Worm (Caenorhabditis elegans) whole organism, early embryonic: Measurements from ENCODE around the gene T28A8.6.

ENCODE experiments used
- B0310.2 ChIP-seq: sonication (generic microtip); optimal IDR thresholded peaks from 2 replicates; lab custom pipeline; 2016; ENCODE audit warnings: mild to moderate bottlenecking, missing genetic modification characterization, missing compliant biosample characterization
- F13C5.2 ChIP-seq: sonication (generic microtip); optimal IDR thresholded peaks from 2 replicates; lab custom pipeline; 2017; ENCODE audit warnings: mild to moderate bottlenecking, missing genetic modification characterization, inconsistent platforms, missing compliant biosample characterization
- aly-1 ChIP-seq: sonication (generic microtip); optimal IDR thresholded peaks from 2 replicates; lab custom pipeline; 2016; ENCODE audit warnings: missing genetic modification characterization, missing compliant biosample characterization
- ama-1 ChIP-seq: fragments of 150-350 bp; optimal IDR thresholded peaks from 2 replicates; lab custom pipeline; 2014
- ceh-13 ChIP-seq: fragments of 200-800 bp; sonication (Bioruptor generic); optimal IDR thresholded peaks from 2 replicates; lab custom pipeline; 2018; ENCODE audit warnings: mild to moderate bottlenecking, missing genetic modification characterization, missing compliant biosample characterization
- ceh-36 ChIP-seq: sonication (generic microtip); optimal IDR thresholded peaks from 2 replicates; lab custom pipeline; 2016; ENCODE audit warnings: missing genetic modification characterization, inconsistent platforms, missing compliant biosample characterization
- ets-7 ChIP-seq: sonication (generic microtip); optimal IDR thresholded peaks from 2 replicates; lab custom pipeline; 2016; ENCODE audit warnings: missing genotype, missing genetic modification characterization, missing compliant biosample characterization
- flt-1 ChIP-seq: fragments of 200-800 bp; sonication (Bioruptor generic); IDR thresholded peaks from 2 replicates; pipeline ENCODE4 v1.3.6; 2022; ENCODE audit warnings: missing genetic modification characterization, missing compliant biosample characterization
- hmbx-1 ChIP-seq: sonication (generic microtip); optimal IDR thresholded peaks from 2 replicates; lab custom pipeline; 2016; ENCODE audit warnings: mild to moderate bottlenecking, missing genetic modification characterization, missing compliant biosample characterization
- hmg-4 ChIP-seq: fragments of 200-800 bp; sonication (Bioruptor generic); optimal IDR thresholded peaks from 2 replicates; lab custom pipeline; 2018; ENCODE audit warnings: mild to moderate bottlenecking, missing genetic modification characterization, missing compliant biosample characterization
- hnd-1 ChIP-seq: sonication (generic microtip); optimal IDR thresholded peaks from 2 replicates; lab custom pipeline; 2016; ENCODE audit warnings: missing genetic modification characterization, missing compliant biosample characterization
- pes-1 ChIP-seq: fragments of 200-800 bp; sonication (Bioruptor generic); IDR thresholded peaks from 2 replicates; pipeline ENCODE4 v1.3.6; 2022; ENCODE audit warnings: missing genetic modification reagents, missing genetic modification characterization, missing compliant biosample characterization
- scrt-1 ChIP-seq: fragments of 200-800 bp; sonication (Bioruptor generic); IDR thresholded peaks from 2 replicates; pipeline ENCODE4 v1.3.6; 2022; ENCODE audit warnings: missing genetic modification characterization, missing compliant biosample characterization
- sea-1 ChIP-seq: fragments of 200-800 bp; sonication (Bioruptor generic); conservative IDR thresholded peaks from 2 replicates; pipeline ENCODE4 v1.3.6; 2022; ENCODE audit warnings: missing genetic modification characterization, missing compliant biosample characterization
- tbx-11 ChIP-seq: fragments of 200-800 bp; sonication (Bioruptor generic); IDR thresholded peaks from 2 replicates; pipeline ENCODE4 v1.3.6; 2022; ENCODE audit warnings: missing genetic modification characterization, missing compliant biosample characterization
- tbx-37 ChIP-seq: fragments of 200-800 bp; sonication (Bioruptor generic); conservative IDR thresholded peaks from 2 replicates; pipeline ENCODE4 v1.3.6; 2022; ENCODE audit warnings: missing genetic modification reagents, missing genetic modification characterization, missing compliant biosample characterization
- tra-4 ChIP-seq: sonication (generic microtip); optimal IDR thresholded peaks from 2 replicates; lab custom pipeline; 2017; ENCODE audit warnings: missing genetic modification characterization, missing compliant biosample characterization

T28A8.6 gene

DNA sequence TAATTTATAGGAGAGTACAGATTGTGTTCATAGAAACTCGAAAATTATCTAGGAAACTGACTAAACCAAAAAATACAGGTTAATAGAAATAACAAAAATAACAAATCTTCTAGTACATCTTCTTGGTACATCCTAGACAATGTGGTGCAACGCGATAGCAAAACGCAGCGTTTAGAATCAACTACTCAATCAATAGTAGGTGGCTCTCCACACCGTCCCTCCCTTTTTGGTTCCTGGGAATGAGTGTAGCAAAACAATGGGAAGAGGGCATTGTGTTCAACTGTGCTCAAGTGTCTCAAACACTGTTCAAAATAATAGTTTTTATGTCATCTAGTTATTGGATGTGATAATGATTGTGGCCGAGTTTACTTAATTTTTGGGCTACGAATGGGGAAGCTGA lies 22.3 kb upstream of the T28A8.6 start, which contains the start of gene T27E9.6:
TSS of gene T27E9.6 (minus strand) at position 101 of the 400 bp plus-strand sequence.
- TF ChIP-seq tra-4 (tag; lab: Kevin White, UChicago) (no peak), sea-1 (no peak), pes-1 (GFP tag; lab: Robert Waterston, UW) (no peak), ets-7 (tag; lab: Kevin White, UChicago) (no peak), tbx-11 (no peak)

ce11 chrIII:13484024-13484423 lies 15.0 kb upstream of the T28A8.6 start, which contains the start of gene acc-4:
Gene acc-4 (minus strand): TSS chrIII:13484124.
- TF ChIP-seq B0310.2 (tag; lab: Kevin White, UChicago): no peak
- no peak for TF ChIP-seq flt-1 (GFP tag; lab: Robert Waterston, UW)
- TF ChIP-seq sea-1: no peak
- TF ChIP-seq ama-1 (lab: Kevin White, UChicago): no peak
- no peak for TF ChIP-seq scrt-1 (GFP tag; lab: Robert Waterston, UW)
- TF ChIP-seq ets-7 (tag; lab: Kevin White, UChicago): no peak
- no peak for TF ChIP-seq F13C5.2
- no peak for TF ChIP-seq aly-1 (tag; lab: Kevin White, UChicago)
- TF ChIP-seq pes-1 (GFP tag; lab: Robert Waterston, UW): no peak
- no peak for TF ChIP-seq hmg-4 (GFP tag; lab: Kevin White, UChicago)
- no peak for TF ChIP-seq ceh-13 (GFP tag; lab: Kevin White, UChicago)
- TF ChIP-seq tra-4 (tag; lab: Kevin White, UChicago): no peak
- TF ChIP-seq tbx-11: no peak
- no peak for TF ChIP-seq hmbx-1 (tag; lab: Kevin White, UChicago)
- TF ChIP-seq hnd-1 (tag; lab: Kevin White, UChicago): no peak
- TF ChIP-seq tbx-37: no peak
- TF ChIP-seq ceh-36: no peak

- TF ChIP-seq flt-1 (GFP tag; lab: Robert Waterston, UW) (no peak), B0310.2 (tag; lab: Kevin White, UChicago) (no peak), F13C5.2 (no peak), hmg-4 (GFP tag; lab: Kevin White, UChicago) (no peak), aly-1 (tag; lab: Kevin White, UChicago) (no peak), hnd-1 (tag; lab: Kevin White, UChicago) (no peak), hmbx-1 (tag; lab: Kevin White, UChicago) (no peak), tbx-37 (no peak), pes-1 (GFP tag; lab: Robert Waterston, UW) (no peak), tra-4 (tag; lab: Kevin White, UChicago) (no peak), sea-1 (no peak), ets-7 (tag; lab: Kevin White, UChicago) (no peak), ama-1 (lab: Kevin White, UChicago) (no peak), ceh-13 (GFP tag; lab: Kevin White, UChicago) (no peak)
These were observed 6.6 kb upstream of the T28A8.6 start, which contains the start of gene twk-40 for ce11 chrIII:13492377-13492776. Gene twk-40 (minus strand): TSS chrIII:13492477.

DNA sequence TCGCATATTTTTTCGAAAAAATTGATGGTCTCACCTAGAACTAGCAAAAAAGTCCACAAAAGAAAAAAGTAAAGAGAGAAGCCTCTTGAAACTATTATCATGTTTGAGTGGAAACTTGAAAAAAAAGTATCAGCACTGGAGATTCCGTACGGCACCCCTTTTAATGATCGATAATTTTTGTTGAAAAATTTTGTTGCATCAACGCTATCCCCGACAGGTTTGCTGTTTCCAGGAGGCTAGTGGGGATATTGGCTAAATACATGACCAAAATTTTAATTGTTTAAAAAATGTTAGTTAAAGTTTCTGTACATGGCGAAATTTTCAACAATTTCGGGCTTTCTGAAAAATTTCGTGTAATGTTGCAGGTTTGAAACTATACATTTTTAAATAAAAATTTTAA lies 3.4 kb upstream of the T28A8.6 start, which contains the start of gene T28A8.2:
TSS of gene T28A8.2 (minus strand) at position 101 of the 400 bp plus-strand sequence.
- TF ChIP-seq F13C5.2: no peak
- TF ChIP-seq aly-1 (tag; lab: Kevin White, UChicago): no peak
- TF ChIP-seq hnd-1 (tag; lab: Kevin White, UChicago): no peak
- TF ChIP-seq tbx-11: no peak
- no peak for TF ChIP-seq tra-4 (tag; lab: Kevin White, UChicago)
- TF ChIP-seq ets-7 (tag; lab: Kevin White, UChicago): no peak
- TF ChIP-seq sea-1: no peak
- TF ChIP-seq tbx-37: no peak
- no peak for TF ChIP-seq scrt-1 (GFP tag; lab: Robert Waterston, UW)
- TF ChIP-seq hmbx-1 (tag; lab: Kevin White, UChicago): no peak
- TF ChIP-seq B0310.2 (tag; lab: Kevin White, UChicago): no peak
- TF ChIP-seq ceh-36: no peak
- no peak for TF ChIP-seq flt-1 (GFP tag; lab: Robert Waterston, UW)
- no peak for TF ChIP-seq hmg-4 (GFP tag; lab: Kevin White, UChicago)
- TF ChIP-seq ceh-13 (GFP tag; lab: Kevin White, UChicago): no peak
- no peak for TF ChIP-seq pes-1 (GFP tag; lab: Robert Waterston, UW)
- no peak for TF ChIP-seq ama-1 (lab: Kevin White, UChicago)

DNA sequence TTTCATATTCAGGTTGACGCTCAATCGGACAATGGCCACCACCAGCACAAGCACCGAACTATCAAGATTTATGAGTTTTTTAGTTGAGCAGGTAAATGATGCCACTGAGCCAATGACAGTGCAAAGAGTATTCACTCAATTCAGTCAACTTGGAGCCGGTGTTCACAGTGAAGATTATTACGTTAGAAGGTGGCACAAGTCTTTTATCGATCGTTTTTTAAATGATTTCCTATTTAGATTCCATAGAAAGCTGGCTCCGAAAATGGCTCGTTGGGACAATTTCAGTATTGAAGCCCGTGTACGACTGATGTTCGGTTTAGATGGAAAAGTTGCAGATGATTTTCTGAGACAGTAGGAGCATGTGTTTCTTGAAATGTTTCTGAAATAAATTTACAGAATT lies 2.6 kb downstream of the T28A8.6 start, which contains the start of gene T28A8.5:
TSS of gene T28A8.5 (plus strand) at position 32 of the 400 bp plus-strand sequence.
- TF ChIP-seq ets-7 (tag; lab: Kevin White, UChicago): no peak
- no peak for TF ChIP-seq hnd-1 (tag; lab: Kevin White, UChicago)
- no peak for TF ChIP-seq F13C5.2
- TF ChIP-seq flt-1 (GFP tag; lab: Robert Waterston, UW): no peak
- TF ChIP-seq B0310.2 (tag; lab: Kevin White, UChicago): no peak
- no peak for TF ChIP-seq sea-1
- no peak for TF ChIP-seq ceh-36
- no peak for TF ChIP-seq tbx-37
- no peak for TF ChIP-seq hmg-4 (GFP tag; lab: Kevin White, UChicago)
- TF ChIP-seq hmbx-1 (tag; lab: Kevin White, UChicago): no peak

ce11 chrIII:13502513-13502912 lies 3.5 kb downstream of the T28A8.6 start, which contains the start of gene T28A8.8:
Gene T28A8.8 (plus strand): TSS chrIII:13502813.
- TF ChIP-seq tra-4 (tag; lab: Kevin White, UChicago) (no peak), scrt-1 (GFP tag; lab: Robert Waterston, UW) (no peak), ama-1 (lab: Kevin White, UChicago) (no peak), pes-1 (GFP tag; lab: Robert Waterston, UW) (no peak), hnd-1 (tag; lab: Kevin White, UChicago) (no peak), ceh-13 (GFP tag; lab: Kevin White, UChicago) (no peak), ets-7 (tag; lab: Kevin White, UChicago) (no peak), hmg-4 (GFP tag; lab: Kevin White, UChicago) (no peak), ceh-36 (no peak), tbx-37 (no peak), flt-1 (GFP tag; lab: Robert Waterston, UW) (no peak), B0310.2 (tag; lab: Kevin White, UChicago) (no peak), sea-1 (no peak), hmbx-1 (tag; lab: Kevin White, UChicago) (no peak)

- TF ChIP-seq scrt-1 (GFP tag; lab: Robert Waterston, UW) (no peak), flt-1 (GFP tag; lab: Robert Waterston, UW) (no peak), hnd-1 (tag; lab: Kevin White, UChicago) (no peak), F13C5.2 (no peak), ama-1 (lab: Kevin White, UChicago) (no peak), ceh-13 (GFP tag; lab: Kevin White, UChicago) (no peak), hmg-4 (GFP tag; lab: Kevin White, UChicago) (no peak), ets-7 (tag; lab: Kevin White, UChicago) (no peak), aly-1 (tag; lab: Kevin White, UChicago) (no peak), ceh-36 (no peak), tbx-11 (no peak), tra-4 (tag; lab: Kevin White, UChicago) (no peak), tbx-37 (no peak), hmbx-1 (tag; lab: Kevin White, UChicago) (no peak)
These were observed 4.4 kb downstream of the T28A8.6 start, which contains the start of gene T28A8.4 for ce11 chrIII:13503379-13503778. Gene T28A8.4 (plus strand): TSS chrIII:13503679.
